Fruit fly (Drosophila melanogaster) whole organism, embryonic: ENCODE data around the gene CG11550.

Experiments used
- Adf1 ChIP-seq: fragments of 200-800 bp; sonication (Bioruptor generic); IDR thresholded peaks from 2 replicates; pipeline ENCODE4 v1.3.6; 2022; ENCODE audit warnings: missing biosample characterization, missing genetic modification characterization
- Bdp1 ChIP-seq: fragments of 200-800 bp; sonication (Bioruptor generic); optimal IDR thresholded peaks from 3 replicates; lab custom pipeline; 2016; ENCODE audit warnings: missing biosample characterization, missing genetic modification characterization
- CG11723 ChIP-seq: fragments of 200-800 bp; sonication (Bioruptor generic); optimal IDR thresholded peaks from 2 replicates; lab custom pipeline; 2017; ENCODE audit warnings: missing biosample characterization, mild to moderate bottlenecking, missing genetic modification characterization
- CG12104 ChIP-seq: fragments of 200-800 bp; sonication (Bioruptor generic); optimal IDR thresholded peaks from 3 replicates; lab custom pipeline; 2016; ENCODE audit warnings: missing biosample characterization, missing genetic modification characterization
- CG12391 ChIP-seq: fragments of 200-800 bp; sonication (Bioruptor generic); optimal IDR thresholded peaks from 3 replicates; lab custom pipeline; 2018; ENCODE audit warnings: missing biosample characterization, mild to moderate bottlenecking, missing genetic modification characterization, moderate library complexity
- CG14710 ChIP-seq: fragments of 200-800 bp; sonication (Bioruptor generic); optimal IDR thresholded peaks from 3 replicates; lab custom pipeline; 2019; ENCODE audit warnings: missing biosample characterization, mild to moderate bottlenecking, missing genetic modification characterization, moderate library complexity
- CG14860 ChIP-seq: fragments of 200-800 bp; sonication (Bioruptor generic); IDR thresholded peaks from 3 replicates; pipeline ENCODE4 v1.3.6; 2022; ENCODE audit warnings: missing biosample characterization, missing genetic modification characterization; ENCODE audit not compliant: partially characterized antibody
- CG15696 ChIP-seq: fragments of 200-800 bp; sonication (Bioruptor generic); optimal IDR thresholded peaks from 2 replicates; lab custom pipeline; 2019; ENCODE audit warnings: missing biosample characterization, mild to moderate bottlenecking, missing genetic modification characterization, moderate library complexity
- CG16813 ChIP-seq: fragments of 200-800 bp; sonication (Bioruptor generic); IDR thresholded peaks from 3 replicates; pipeline ENCODE4 v1.3.6; 2022; ENCODE audit warnings: missing biosample characterization, missing genetic modification characterization; ENCODE audit not compliant: partially characterized antibody
- CG18011 ChIP-seq: fragments of 200-800 bp; sonication (Bioruptor generic); optimal IDR thresholded peaks from 2 replicates; lab custom pipeline; 2017; ENCODE audit warnings: missing biosample characterization, missing genetic modification characterization, mild to moderate bottlenecking, moderate library complexity, missing genotype
- CG1832 ChIP-seq: fragments of 200-800 bp; sonication (Bioruptor generic); optimal IDR thresholded peaks from 2 replicates; lab custom pipeline; 2017; ENCODE audit warnings: missing biosample characterization, mild to moderate bottlenecking, missing genetic modification characterization, inconsistent platforms
- CG33213 ChIP-seq: fragments of 200-800 bp; sonication (Bioruptor generic); optimal IDR thresholded peaks from 3 replicates; lab custom pipeline; 2016; ENCODE audit warnings: missing biosample characterization, missing genetic modification characterization
- CG34224 ChIP-seq: fragments of 200-800 bp; sonication (Bioruptor generic); IDR thresholded peaks from 3 replicates; pipeline ENCODE4 v1.3.6; 2022; ENCODE audit warnings: missing biosample characterization, missing genetic modification characterization; ENCODE audit not compliant: partially characterized antibody
- CG4424 ChIP-seq: fragments of 200-800 bp; sonication (Bioruptor generic); optimal IDR thresholded peaks from 3 replicates; lab custom pipeline; 2016; ENCODE audit warnings: missing biosample characterization, missing genetic modification characterization
- CG6175 ChIP-seq: fragments of 200-800 bp; sonication (Bioruptor generic); IDR thresholded peaks from 3 replicates; pipeline ENCODE4 v1.3.6; 2022; ENCODE audit warnings: missing biosample characterization, missing genetic modification characterization
- CG6254 ChIP-seq: fragments of 200-800 bp; sonication (Bioruptor generic); optimal IDR thresholded peaks from 3 replicates; lab custom pipeline; 2017; ENCODE audit warnings: mild to moderate bottlenecking, missing biosample characterization, missing genetic modification reagents, missing genetic modification characterization
- CG6765 ChIP-seq: fragments of 200-800 bp; sonication (Bioruptor generic); optimal IDR thresholded peaks from 3 replicates; lab custom pipeline; 2017; ENCODE audit warnings: missing biosample characterization, mild to moderate bottlenecking, missing genetic modification characterization
- CG7745 ChIP-seq: fragments of 200-800 bp; sonication (Bioruptor generic); optimal IDR thresholded peaks from 2 replicates; lab custom pipeline; 2018; ENCODE audit warnings: missing biosample characterization, mild to moderate bottlenecking, missing genetic modification characterization, moderate library complexity
- CG7987 ChIP-seq: fragments of 200-800 bp; sonication (Bioruptor generic); optimal IDR thresholded peaks from 2 replicates; lab custom pipeline; 2018; ENCODE audit warnings: missing biosample characterization, mild to moderate bottlenecking, missing genetic modification characterization, moderate library complexity
- CG8388 ChIP-seq: fragments of 200-800 bp; sonication (Bioruptor generic); optimal IDR thresholded peaks from 2 replicates; lab custom pipeline; 2019; ENCODE audit warnings: missing biosample characterization, mild to moderate bottlenecking, missing genetic modification characterization, moderate library complexity
- CG8478 ChIP-seq: fragments of >200 bp; optimal IDR thresholded peaks from 2 replicates; lab custom pipeline; 2018
- CG9215 ChIP-seq: fragments of 200-800 bp; sonication (Bioruptor generic); IDR thresholded peaks from 2 replicates; pipeline ENCODE4 v1.3.6; 2022; ENCODE audit warnings: missing biosample characterization, missing genetic modification characterization
- CG9727 ChIP-seq: fragments of 200-800 bp; sonication (Bioruptor generic); optimal IDR thresholded peaks from 3 replicates; lab custom pipeline; 2017; ENCODE audit warnings: missing biosample characterization, mild to moderate bottlenecking, missing genetic modification characterization
- Fer2 ChIP-seq: fragments of 200-800 bp; sonication (Bioruptor generic); optimal IDR thresholded peaks from 2 replicates; lab custom pipeline; 2018; ENCODE audit warnings: missing biosample characterization, mild to moderate bottlenecking, missing genetic modification characterization, moderate library complexity
- GATAe ChIP-seq: fragments of 200-800 bp; sonication (Bioruptor generic); conservative IDR thresholded peaks from 2 replicates; pipeline ENCODE4 v1.3.6; 2022; ENCODE audit warnings: missing biosample characterization, missing genetic modification characterization
- HLH54F ChIP-seq: fragments of 200-800 bp; sonication (Bioruptor generic); optimal IDR thresholded peaks from 3 replicates; lab custom pipeline; 2016; ENCODE audit warnings: missing biosample characterization, missing genetic modification characterization
- HLHmδ ChIP-seq: fragments of 200-800 bp; sonication (Bioruptor generic); optimal IDR thresholded peaks from 2 replicates; lab custom pipeline; 2018; ENCODE audit warnings: missing biosample characterization, mild to moderate bottlenecking, missing genetic modification characterization, moderate library complexity
- Lpt ChIP-seq: fragments of >200 bp; optimal IDR thresholded peaks from 2 replicates; lab custom pipeline; 2018; ENCODE audit warnings: missing biosample characterization, missing genetic modification characterization
- MESR4 ChIP-seq: fragments of 200-800 bp; sonication (Bioruptor generic); optimal IDR thresholded peaks from 2 replicates; lab custom pipeline; 2018; ENCODE audit warnings: missing biosample characterization, mild to moderate bottlenecking, missing genetic modification characterization, moderate library complexity
- Mad ChIP-seq: fragments of 200-800 bp; sonication (Bioruptor generic); optimal IDR thresholded peaks from 2 replicates; lab custom pipeline; 2016; ENCODE audit warnings: missing biosample characterization, missing genetic modification characterization
- Oaz ChIP-seq: fragments of 200-800 bp; sonication (Bioruptor generic); IDR thresholded peaks from 2 replicates; pipeline ENCODE4 v1.3.6; 2022; ENCODE audit warnings: missing biosample characterization, missing genetic modification characterization
- Pdp1 ChIP-seq, 2 experiments: fragments of 200-800 bp; sonication (Bioruptor generic); optimal IDR thresholded peaks; 3 replicates each; lab custom pipeline; 2016; ENCODE audit warnings: missing biosample characterization in 2 of 2, missing genetic modification characterization in 2 of 2, mild to moderate bottlenecking in 1 of 2, moderate library complexity in 1 of 2
- Sox102F ChIP-seq: fragments of 200-800 bp; sonication (Bioruptor generic); optimal IDR thresholded peaks from 2 replicates; lab custom pipeline; 2018; ENCODE audit warnings: missing biosample characterization, mild to moderate bottlenecking, missing genetic modification characterization, moderate library complexity
- Sry-δ ChIP-seq: fragments of 200-800 bp; sonication (Bioruptor generic); optimal IDR thresholded peaks from 2 replicates; lab custom pipeline; 2016; ENCODE audit warnings: missing biosample characterization, missing genetic modification characterization
- Xbp1 ChIP-seq: fragments of 200-800 bp; sonication (Bioruptor generic); optimal IDR thresholded peaks from 3 replicates; lab custom pipeline; 2016; ENCODE audit warnings: missing biosample characterization, mild to moderate bottlenecking, missing genetic modification characterization
- caup ChIP-seq: fragments of 200-800 bp; sonication (Bioruptor generic); optimal IDR thresholded peaks from 3 replicates; lab custom pipeline; 2017; ENCODE audit warnings: missing biosample characterization, mild to moderate bottlenecking, missing genetic modification characterization, moderate library complexity; ENCODE audit not compliant: severe bottlenecking
- eve ChIP-seq, 2 experiments: fragments of >200 bp; optimal IDR thresholded peaks; 2 replicates each; lab custom pipeline; 2017; ENCODE audit warnings: missing biosample characterization in 2 of 2, missing genetic modification characterization in 2 of 2
- fd102C ChIP-seq: fragments of 200-800 bp; sonication (Bioruptor generic); optimal IDR thresholded peaks from 2 replicates; lab custom pipeline; 2018; ENCODE audit warnings: missing biosample characterization, mild to moderate bottlenecking, missing genetic modification characterization, moderate library complexity
- lmd ChIP-seq: fragments of 200-800 bp; sonication (Bioruptor generic); IDR thresholded peaks from 2 replicates; pipeline ENCODE4 v1.3.6; 2022; ENCODE audit warnings: missing biosample characterization, missing genetic modification characterization
- onecut ChIP-seq: fragments of 200-800 bp; sonication (Bioruptor generic); IDR thresholded peaks from 2 replicates; pipeline ENCODE4 v1.3.6; 2022; ENCODE audit warnings: missing biosample characterization, missing genetic modification characterization
- pan ChIP-seq, 4 experiments: fragments of >200 bp in 3 of 4; fragments of 200-800 bp in 1 of 4; sonication (Bioruptor generic) in 1 of 4; optimal IDR thresholded peaks in 3 of 4; IDR thresholded peaks in 1 of 4; 2 replicates each; pipeline versions ENCODE4 v1.3.6 to Lab custom; 2017 to 2022; ENCODE audit warnings: missing biosample characterization in 2 of 4, missing genetic modification characterization in 2 of 4, mixed read lengths in 1 of 4
- pnt ChIP-seq: fragments of 200-800 bp; sonication (Bioruptor generic); optimal IDR thresholded peaks from 3 replicates; lab custom pipeline; 2016; ENCODE audit warnings: missing biosample characterization, missing genetic modification characterization
- sens ChIP-seq: fragments of 200-800 bp; sonication (Bioruptor generic); peaks from one replicate; lab custom pipeline; 2016; ENCODE audit warnings: missing biosample characterization, missing genetic modification characterization
- sob ChIP-seq: fragments of 200-800 bp; sonication (Bioruptor generic); IDR thresholded peaks from 2 replicates; pipeline ENCODE4 v1.3.6; 2022; ENCODE audit warnings: missing biosample characterization, missing genetic modification characterization
- ssp ChIP-seq: fragments of 200-800 bp; sonication (Bioruptor generic); IDR thresholded peaks from 2 replicates; pipeline ENCODE4 v1.3.6; 2022; ENCODE audit warnings: missing biosample characterization, missing genetic modification characterization
- tap ChIP-seq: fragments of 200-800 bp; optimal IDR thresholded peaks from 3 replicates; lab custom pipeline; 2019; ENCODE audit warnings: missing biosample characterization, mild to moderate bottlenecking, missing genetic modification characterization, moderate library complexity
- tup ChIP-seq: fragments of 200-800 bp; sonication (Bioruptor generic); optimal IDR thresholded peaks from 2 replicates; lab custom pipeline; 2016; ENCODE audit warnings: missing biosample characterization, mild to moderate bottlenecking, missing genetic modification characterization, moderate library complexity
- wdn ChIP-seq: fragments of 200-800 bp; sonication (Bioruptor generic); IDR thresholded peaks from 2 replicates; pipeline ENCODE4 v1.3.6; 2022; ENCODE audit warnings: missing biosample characterization, missing genetic modification characterization
- zfh2 ChIP-seq: fragments of 200-800 bp; sonication (Bioruptor generic); optimal IDR thresholded peaks from 2 replicates; lab custom pipeline; 2016; ENCODE audit warnings: missing biosample characterization, missing genetic modification characterization

The CG11550 gene

DNA sequence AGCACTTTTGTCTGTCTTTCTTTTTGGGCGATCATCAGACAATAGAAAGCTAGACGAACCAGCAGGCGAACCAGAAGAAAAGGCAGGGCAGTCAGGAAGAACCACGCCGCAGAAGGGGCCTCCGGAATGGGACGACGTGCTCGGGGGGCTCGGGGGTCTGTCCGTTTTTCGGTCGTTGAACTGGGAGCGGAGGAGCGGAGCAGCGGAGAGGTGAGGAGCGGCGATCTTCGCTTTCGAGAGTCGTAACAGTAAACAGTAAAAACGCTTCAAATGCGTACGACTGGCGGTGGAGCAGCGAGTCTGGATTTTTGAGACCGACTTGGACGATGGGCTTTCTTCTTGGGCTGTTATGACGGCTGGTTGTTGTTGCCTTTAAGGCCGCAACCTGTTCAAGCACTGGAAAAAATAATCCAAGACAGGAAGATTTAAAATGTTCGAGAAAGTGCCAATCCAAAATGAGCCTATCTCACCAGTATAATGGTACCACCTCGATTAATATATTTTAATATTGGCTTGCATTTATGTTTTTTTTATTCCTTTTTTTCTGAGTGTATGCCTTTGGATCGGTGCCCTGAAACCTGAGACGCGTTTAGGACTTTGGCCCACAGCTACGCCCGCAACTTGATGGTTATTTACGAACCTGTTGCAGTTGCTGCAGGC, 7.1 kb upstream of the CG11550 start (continued):
- TF ChIP-seq Sry-δ, result peak; percentile 25
- TF ChIP-seq CG12391 (tag; lab: Kevin White, UChicago), result peak; percentile 93
- TF ChIP-seq eve (GFP tag; optimal IDR thresholded peaks at IDR 0.05; lab: Kevin White, UChicago), result no peak
- TF ChIP-seq CG9727, result peak; percentile 92
- TF ChIP-seq CG14860, result no peak
- no peak for TF ChIP-seq CG34224 (GFP tag; lab: Robert Waterston, UW)
- TF ChIP-seq Bdp1 (GFP tag; lab: Kevin White, UChicago), result peak; percentile 76
- TF ChIP-seq GATAe (GFP tag; lab: Robert Waterston, UW), result no peak
- TF ChIP-seq Sox102F (GFP tag; lab: Kevin White, UChicago), result peak; percentile 92
- no peak for TF ChIP-seq pan (optimal IDR thresholded peaks at IDR 0.05; lab: Kevin White, UChicago)
- TF ChIP-seq pan (GFP tag; optimal IDR thresholded peaks at IDR 0.05 in 1 of 2, IDR thresholded peaks at IDR 0.05 in 1 of 2), result peak in 1 of 2 experiments; percentile 18
- no peak for TF ChIP-seq Lpt
- TF ChIP-seq HLHmδ (GFP tag; lab: Kevin White, UChicago), result no peak
- peak; percentile 26 for TF ChIP-seq caup (GFP tag; lab: Kevin White, UChicago)
- no peak for TF ChIP-seq CG1832
- TF ChIP-seq wdn (GFP tag; lab: Robert Waterston, UW), result 0 out of 2 replicates have a peak, but pooled peaks have one; percentile 24
- peak; percentile 8 for TF ChIP-seq MESR4 (GFP tag; lab: Kevin White, UChicago)
- peak; percentile 95 for TF ChIP-seq CG4424 (GFP tag; lab: Kevin White, UChicago)
- TF ChIP-seq CG7745 (tag; lab: Kevin White, UChicago), result peak; percentile 80
- TF ChIP-seq CG9215, result peak; percentile 55
- TF ChIP-seq CG14710 (tag; lab: Kevin White, UChicago), result peak; percentile 94
- TF ChIP-seq zfh2 (GFP tag; lab: Kevin White, UChicago), result peak; percentile 20
- TF ChIP-seq CG8478 (lab: Kevin White, UChicago), result no peak
- TF ChIP-seq CG6175 (GFP tag; lab: Robert Waterston, UW), result no peak
- TF ChIP-seq CG6254 (GFP tag; lab: Kevin White, UChicago), result peak; percentile 92
- peak; percentile 82 for TF ChIP-seq CG33213 (GFP tag; lab: Kevin White, UChicago)
- peak; percentile 99 for TF ChIP-seq sens (GFP tag; lab: Kevin White, UChicago)
- TF ChIP-seq CG12104 (GFP tag; lab: Kevin White, UChicago), result peak; percentile 72
- TF ChIP-seq HLH54F, result peak; percentile 45
- peak; percentile 25 for TF ChIP-seq CG7987
- TF ChIP-seq tap (tag; lab: Kevin White, UChicago), result peak; percentile 87
- TF ChIP-seq CG11723 (GFP tag; lab: Kevin White, UChicago), result peak; percentile 89
- TF ChIP-seq Adf1 (GFP tag; lab: Robert Waterston, UW), result no peak
- TF ChIP-seq ssp (GFP tag; lab: Robert Waterston, UW), result peak; percentile 60
- peak; percentile 90 for TF ChIP-seq onecut (GFP tag; lab: Robert Waterston, UW)
- peak; percentile 65 for TF ChIP-seq sob (GFP tag; lab: Robert Waterston, UW)
- peak; percentile 93 for TF ChIP-seq CG8388
- TF ChIP-seq tup (GFP tag; lab: Kevin White, UChicago), result peak; percentile 77
- TF ChIP-seq Xbp1 (GFP tag; lab: Kevin White, UChicago), result peak; percentile 90
- TF ChIP-seq Mad (GFP tag; lab: Kevin White, UChicago), result peak; percentile 88
- TF ChIP-seq Pdp1 (GFP tag; optimal IDR thresholded peaks at IDR 0.05; lab: Kevin White, UChicago), result peak; percentile 82 to 85
- peak; percentile 86 for TF ChIP-seq pnt
- TF ChIP-seq Oaz (GFP tag; lab: Robert Waterston, UW), result no peak
- peak; percentile 77 for TF ChIP-seq CG15696
- no peak for TF ChIP-seq CG6765 (GFP tag; lab: Kevin White, UChicago)
- peak; percentile 17 for TF ChIP-seq Fer2 (tag; lab: Kevin White, UChicago)
- peak; percentile 66 for TF ChIP-seq lmd (GFP tag; lab: Robert Waterston, UW)
- peak; percentile 22 for TF ChIP-seq CG18011 (GFP tag; lab: Kevin White, UChicago)
- peak; percentile 25 for TF ChIP-seq fd102C
- no peak for TF ChIP-seq CG16813 (GFP tag; lab: Robert Waterston, UW)
